Worm (Caenorhabditis elegans) whole organism, L1 larva: ENCODE measurements around the gene lron-4.

Source experiments
- Y116A8C.19 ChIP-seq: sonication (generic microtip); optimal IDR thresholded peaks from 2 replicates; lab custom pipeline; 2016; ENCODE audit warnings: missing compliant biosample characterization, missing genetic modification characterization, borderline replicate concordance
- efl-1 ChIP-seq, 4 experiments: fragments of 150-350 bp; optimal IDR thresholded peaks in 3 of 4; peaks in 1 of 4; 1 replicate in 1 of 4; 2 replicates in 3 of 4; lab custom pipeline; 2014; ENCODE audit warnings: missing biosample characterization in 2 of 4, missing genetic modification characterization in 2 of 4, missing genetic modification reagents in 2 of 4
- ets-5 ChIP-seq: fragments of 200-800 bp; sonication (Bioruptor generic); IDR thresholded peaks from 2 replicates; pipeline ENCODE4 v1.3.6; 2022; ENCODE audit warnings: missing genetic modification characterization, missing compliant biosample characterization
- isw-1 ChIP-seq: fragments of 200-800 bp; sonication (Bioruptor generic); IDR thresholded peaks from 2 replicates; pipeline ENCODE4 v1.3.6; 2022; ENCODE audit warnings: missing genetic modification characterization, missing compliant biosample characterization
- lin-15B ChIP-seq: fragments of 150-350 bp; sonication (generic microtip); optimal IDR thresholded peaks from 3 replicates; lab custom pipeline; 2014; ENCODE audit warnings: missing biosample characterization, missing genetic modification characterization
- mdl-1 ChIP-seq, 2 experiments: fragments of 150-350 bp; optimal IDR thresholded peaks; 2 replicates each; lab custom pipeline; 2014 to 2017; ENCODE audit warnings: missing biosample characterization in 2 of 2, missing genetic modification characterization in 2 of 2, inconsistent platforms in 1 of 2
- pag-3 ChIP-seq: sonication (generic microtip); optimal IDR thresholded peaks from 2 replicates; lab custom pipeline; 2017; ENCODE audit warnings: missing genetic modification characterization, mild to moderate bottlenecking, missing compliant biosample characterization, antibody characterized with exemption, borderline replicate concordance; ENCODE audit not compliant: insufficient read depth
- unc-62 ChIP-seq: fragments of 150-350 bp; optimal IDR thresholded peaks from 2 replicates; lab custom pipeline; 2014; ENCODE audit warnings: missing biosample characterization, missing genetic modification reagents, missing genetic modification characterization
- zag-1 ChIP-seq: fragments of 150-350 bp; optimal IDR thresholded peaks from 2 replicates; lab custom pipeline; 2014; ENCODE audit warnings: missing biosample characterization, missing genetic modification characterization

- TF ChIP-seq unc-62 (GFP tag; lab: Kevin White, UChicago) (no peak), lin-15B (tag; lab: Kevin White, UChicago) (no peak), pag-3 (tag; lab: Kevin White, UChicago) (no peak), zag-1 (tag; lab: Kevin White, UChicago) (no peak), mdl-1 (tag; optimal IDR thresholded peaks at IDR 0.05; lab: Kevin White, UChicago) (no peak), Y116A8C.19 (tag; lab: Kevin White, UChicago) (no peak), ets-5 (GFP tag; lab: Robert Waterston, UW) (no peak), efl-1 (optimal IDR thresholded peaks at IDR 0.05; lab: Kevin White, UChicago) (no peak), efl-1 (GFP tag; optimal IDR thresholded peaks at IDR 0.05 in 1 of 2; lab: Kevin White, UChicago) (peak in 1 of 2 experiments; percentile 60), isw-1 (GFP tag; lab: Robert Waterston, UW) (no peak)
These were observed 37.9 kb downstream of the lron-4 start for ce11 chrII:8074058-8074457.
